Worm (Caenorhabditis elegans) whole organism, young adult: ENCODE data around the gene clec-84.

Experiments
- B0019.2 ChIP-seq: fragments of 200-800 bp; sonication (Bioruptor generic); conservative IDR thresholded peaks from 2 replicates; pipeline ENCODE4 v1.3.6; 2022; ENCODE audit warnings: missing genetic modification reagents, missing genetic modification characterization, missing compliant biosample characterization
- B0035.1 ChIP-seq: sonication (generic microtip); optimal IDR thresholded peaks from 2 replicates; lab custom pipeline; 2016; ENCODE audit warnings: missing genetic modification characterization, mild to moderate bottlenecking, missing compliant biosample characterization, missing genotype, missing genetic modification reagents
- B0336.3 ChIP-seq: fragments of 200-800 bp; sonication (Bioruptor generic); IDR thresholded peaks from 2 replicates; pipeline ENCODE4 v1.3.6; 2022; ENCODE audit warnings: missing genetic modification characterization, missing compliant biosample characterization
- C06A6.2 ChIP-seq: fragments of 200-800 bp; sonication (Bioruptor generic); conservative IDR thresholded peaks from 2 replicates; pipeline ENCODE4 v1.3.6; 2022; ENCODE audit warnings: missing genetic modification characterization, missing compliant biosample characterization
- F39B2.1 ChIP-seq: fragments of 200-800 bp; sonication (Bioruptor generic); IDR thresholded peaks from 2 replicates; pipeline ENCODE4 v1.3.6; 2022; ENCODE audit warnings: missing genetic modification reagents, missing genetic modification characterization, missing compliant biosample characterization
- F49E8.2 ChIP-seq: sonication (generic microtip); optimal IDR thresholded peaks from 3 replicates; lab custom pipeline; 2017; ENCODE audit warnings: missing genetic modification characterization, mild to moderate bottlenecking, missing compliant biosample characterization, antibody characterized with exemption, moderate library complexity; ENCODE audit not compliant: insufficient read depth
- K12H6.12 ChIP-seq: fragments of 200-800 bp; sonication (Bioruptor generic); optimal IDR thresholded peaks from 2 replicates; lab custom pipeline; 2018; ENCODE audit warnings: mild to moderate bottlenecking, missing genetic modification characterization, missing compliant biosample characterization
- Y79H2A.3 ChIP-seq: fragments of 200-800 bp; sonication (Bioruptor generic); conservative IDR thresholded peaks from 2 replicates; pipeline ENCODE4 v1.3.6; 2022; ENCODE audit warnings: missing genetic modification reagents, missing genetic modification characterization, missing compliant biosample characterization
- Y95B8A.8 ChIP-seq: fragments of 200-800 bp; sonication (Bioruptor generic); IDR thresholded peaks from 2 replicates; pipeline ENCODE4 v1.3.6; 2022; ENCODE audit warnings: missing genetic modification reagents, missing genetic modification characterization, missing compliant biosample characterization
- aptf-3 ChIP-seq: fragments of 200-800 bp; sonication (Bioruptor generic); IDR thresholded peaks from 2 replicates; pipeline ENCODE4 v1.3.6; 2022; ENCODE audit warnings: missing genetic modification characterization, missing compliant biosample characterization
- attf-5 ChIP-seq: fragments of 200-800 bp; sonication (Bioruptor generic); optimal IDR thresholded peaks from 2 replicates; lab custom pipeline; 2018; ENCODE audit warnings: mild to moderate bottlenecking, missing genetic modification characterization, missing compliant biosample characterization
- ccch-3 ChIP-seq: fragments of 200-800 bp; sonication (Bioruptor generic); optimal IDR thresholded peaks from 2 replicates; lab custom pipeline; 2018; ENCODE audit warnings: mild to moderate bottlenecking, missing genetic modification characterization, missing compliant biosample characterization
- cebp-2 ChIP-seq: fragments of 200-800 bp; sonication (Bioruptor generic); IDR thresholded peaks from 2 replicates; pipeline ENCODE4 v1.3.6; 2022; ENCODE audit warnings: missing genetic modification characterization, missing compliant biosample characterization
- ceh-79 ChIP-seq: sonication (generic microtip); optimal IDR thresholded peaks from 2 replicates; lab custom pipeline; 2017; ENCODE audit warnings: mild to moderate bottlenecking, missing genetic modification characterization, missing compliant biosample characterization
- dox-1 ChIP-seq: fragments of 200-800 bp; sonication (Bioruptor generic); IDR thresholded peaks from 2 replicates; pipeline ENCODE4 v1.3.6; 2022; ENCODE audit warnings: missing genetic modification reagents, missing genetic modification characterization, missing compliant biosample characterization
- egrh-3 ChIP-seq: fragments of 200-800 bp; sonication (Bioruptor generic); IDR thresholded peaks from 2 replicates; pipeline ENCODE4 v1.3.6; 2022; ENCODE audit warnings: missing genetic modification reagents, missing genetic modification characterization, missing compliant biosample characterization
- gei-17 ChIP-seq: fragments of 200-800 bp; sonication (Bioruptor generic); optimal IDR thresholded peaks from 2 replicates; lab custom pipeline; 2018; ENCODE audit warnings: mild to moderate bottlenecking, missing genetic modification characterization, missing compliant biosample characterization
- him-1 ChIP-seq: sonication (generic microtip); optimal IDR thresholded peaks from 2 replicates; lab custom pipeline; 2016; ENCODE audit warnings: missing genotype, missing genetic modification reagents, missing genetic modification characterization, missing compliant biosample characterization
- hlh-26 ChIP-seq: fragments of 200-800 bp; sonication (Bioruptor generic); conservative IDR thresholded peaks from 2 replicates; pipeline ENCODE4 v1.3.6; 2022; ENCODE audit warnings: missing genetic modification reagents, missing genetic modification characterization, missing compliant biosample characterization
- hmg-1.2 ChIP-seq: fragments of 200-800 bp; sonication (Bioruptor generic); IDR thresholded peaks from 2 replicates; pipeline ENCODE4 v1.3.6; 2022; ENCODE audit warnings: missing genetic modification reagents, missing genetic modification characterization, missing compliant biosample characterization
- lin-35 ChIP-seq, 3 experiments: fragments of 150-350 bp in 2 of 3; sonication (generic microtip) in 1 of 3; optimal IDR thresholded peaks; 2 replicates each; lab custom pipeline; 2014 to 2018; ENCODE audit warnings: missing biosample characterization in 3 of 3, missing genetic modification characterization in 3 of 3, missing genetic modification reagents in 3 of 3
- lin-40 ChIP-seq: sonication (generic microtip); optimal IDR thresholded peaks from 2 replicates; lab custom pipeline; 2016; ENCODE audit warnings: missing genetic modification characterization, mild to moderate bottlenecking, missing compliant biosample characterization, missing genotype, missing genetic modification reagents
- madf-10 ChIP-seq: sonication (generic microtip); optimal IDR thresholded peaks from 2 replicates; lab custom pipeline; 2016; ENCODE audit warnings: mild to moderate bottlenecking, missing genetic modification characterization, missing compliant biosample characterization
- mxl-1 ChIP-seq: sonication (generic microtip); optimal IDR thresholded peaks from 2 replicates; lab custom pipeline; 2016; ENCODE audit warnings: missing genetic modification characterization, missing compliant biosample characterization
- nhr-120 ChIP-seq: fragments of 200-800 bp; sonication (Bioruptor generic); IDR thresholded peaks from 2 replicates; pipeline ENCODE4 v1.3.6; 2022; ENCODE audit warnings: missing genetic modification characterization, missing compliant biosample characterization
- nhr-27 ChIP-seq: fragments of 200-800 bp; sonication (Bioruptor generic); optimal IDR thresholded peaks from 2 replicates; lab custom pipeline; 2018; ENCODE audit warnings: mild to moderate bottlenecking, missing genetic modification characterization, moderate library complexity, missing compliant biosample characterization
- nhr-80 ChIP-seq: sonication (generic microtip); optimal IDR thresholded peaks from 2 replicates; lab custom pipeline; 2016; ENCODE audit warnings: missing genetic modification characterization, missing compliant biosample characterization
- snpc-4 ChIP-seq, 5 experiments: fragments of 150-350 bp in 1 of 5; sonication (generic microtip) in 4 of 5; optimal IDR thresholded peaks; 2 replicates each; lab custom pipeline; 2014 to 2018; ENCODE audit warnings: missing genetic modification characterization in 5 of 5, missing biosample characterization in 3 of 5, antibody characterized with exemption in 2 of 5, mild to moderate bottlenecking in 2 of 5, missing compliant biosample characterization in 2 of 5, missing genotype in 2 of 5, moderate library complexity in 2 of 5, missing genetic modification reagents in 1 of 5
- sptf-2 ChIP-seq: fragments of 200-800 bp; sonication (Bioruptor generic); optimal IDR thresholded peaks from 2 replicates; lab custom pipeline; 2018; ENCODE audit warnings: mild to moderate bottlenecking, missing genetic modification characterization, missing compliant biosample characterization
- tbp1 ChIP-seq: fragments of 200-800 bp; sonication (Bioruptor generic); optimal IDR thresholded peaks from 2 replicates; lab custom pipeline; 2018; ENCODE audit warnings: mild to moderate bottlenecking, missing genetic modification characterization, missing compliant biosample characterization
- tlf-1 ChIP-seq: fragments of 200-800 bp; sonication (Bioruptor generic); optimal IDR thresholded peaks from 2 replicates; lab custom pipeline; 2018; ENCODE audit warnings: mild to moderate bottlenecking, missing genetic modification characterization, missing compliant biosample characterization
- unc-130 ChIP-seq: sonication (generic microtip); optimal IDR thresholded peaks from 2 replicates; lab custom pipeline; 2016; ENCODE audit warnings: missing genetic modification reagents, missing genetic modification characterization, missing compliant biosample characterization
- xnd-1 ChIP-seq: sonication (generic microtip); optimal IDR thresholded peaks from 2 replicates; lab custom pipeline; 2016; ENCODE audit warnings: missing genotype, missing genetic modification reagents, missing genetic modification characterization, missing compliant biosample characterization
- zfh-2 ChIP-seq: fragments of 200-800 bp; sonication (Bioruptor generic); conservative IDR thresholded peaks from 2 replicates; pipeline ENCODE4 v1.3.6; 2022; ENCODE audit warnings: missing genetic modification reagents, missing genetic modification characterization, missing compliant biosample characterization
- ztf-22 ChIP-seq: fragments of 200-800 bp; sonication (Bioruptor generic); optimal IDR thresholded peaks from 2 replicates; lab custom pipeline; 2018; ENCODE audit warnings: mild to moderate bottlenecking, missing genetic modification characterization, moderate library complexity, missing compliant biosample characterization
- ztf-25 ChIP-seq: fragments of 200-800 bp; sonication (Bioruptor generic); IDR thresholded peaks from 2 replicates; pipeline ENCODE4 v1.3.6; 2022; ENCODE audit warnings: missing genetic modification reagents, missing genetic modification characterization, missing compliant biosample characterization

The clec-84 gene

DNA sequence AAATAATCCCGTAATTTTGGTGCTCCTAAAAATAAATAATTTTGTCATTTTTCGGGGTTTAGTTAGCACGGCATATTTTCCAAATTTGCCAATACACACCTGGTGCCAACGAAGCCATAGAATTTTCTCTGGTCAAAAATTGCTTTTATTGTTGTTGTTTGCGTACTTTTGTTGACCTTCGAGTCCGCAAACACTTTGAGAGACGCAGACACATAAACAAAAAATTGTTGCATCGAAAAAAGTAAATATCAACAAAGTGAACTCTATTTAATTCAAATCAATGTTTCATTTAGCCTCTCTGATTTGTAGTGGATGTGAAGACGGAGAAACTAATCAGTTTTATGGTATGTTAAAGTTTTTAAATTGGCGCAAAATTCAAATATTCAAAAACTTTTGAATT lies 4.0 kb downstream of the clec-84 start, which contains the start of gene Y54G2A.40:
Y54G2A.40 (plus strand) TSS at position 213 of the 400 bp plus-strand sequence.
- TF ChIP-seq B0336.3 (GFP tag; lab: Robert Waterston, UW) (no peak), tlf-1 (GFP tag; lab: Kevin White, UChicago) (no peak), nhr-80 (tag; lab: Kevin White, UChicago) (peak; percentile 6), K12H6.12 (tag; lab: Kevin White, UChicago) (no peak), hlh-26 (no peak), hmg-1.2 (GFP tag; lab: Robert Waterston, UW) (peak; percentile 58), nhr-27 (no peak), ceh-79 (no peak), attf-5 (GFP tag; lab: Kevin White, UChicago) (peak; percentile 55)
- TF ChIP-seq, all 124 proteins: peak for 3

DNA sequence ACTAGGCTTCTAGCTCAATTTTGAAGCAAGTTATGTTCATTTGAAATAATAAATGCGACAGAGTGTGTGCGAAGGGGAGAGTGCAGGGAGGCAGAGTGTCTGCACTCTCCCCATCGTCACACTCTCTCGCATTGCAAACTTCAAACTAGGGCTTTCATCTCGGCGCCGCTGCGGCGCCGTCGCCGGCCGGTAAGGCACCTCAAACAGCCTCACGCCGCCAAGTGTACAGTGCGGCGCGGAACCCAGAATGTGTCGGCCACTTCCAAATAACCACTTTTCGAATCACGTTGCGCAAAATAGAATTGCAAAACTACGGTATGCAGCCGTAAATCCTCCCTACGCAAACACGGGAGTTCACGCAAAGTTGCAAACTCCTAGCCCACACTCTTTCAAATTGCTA lies 7.0 kb downstream of the clec-84 start:
- TF ChIP-seq zfh-2: peak; percentile 64
- TF ChIP-seq sptf-2 (GFP tag; lab: Kevin White, UChicago): no peak
- TF ChIP-seq snpc-4 (GFP tag; optimal IDR thresholded peaks at IDR 0.05; lab: Kevin White, UChicago): no peak
- TF ChIP-seq snpc-4 (tag; optimal IDR thresholded peaks at IDR 0.05; lab: Kevin White, UChicago): peak in 1 of 4 experiments; percentile 78
- no peak for TF ChIP-seq aptf-3 (GFP tag; lab: Robert Waterston, UW)
- TF ChIP-seq cebp-2 (GFP tag; lab: Robert Waterston, UW): 0 out of 2 replicates have a peak, but pooled peaks have one; percentile 26

DNA sequence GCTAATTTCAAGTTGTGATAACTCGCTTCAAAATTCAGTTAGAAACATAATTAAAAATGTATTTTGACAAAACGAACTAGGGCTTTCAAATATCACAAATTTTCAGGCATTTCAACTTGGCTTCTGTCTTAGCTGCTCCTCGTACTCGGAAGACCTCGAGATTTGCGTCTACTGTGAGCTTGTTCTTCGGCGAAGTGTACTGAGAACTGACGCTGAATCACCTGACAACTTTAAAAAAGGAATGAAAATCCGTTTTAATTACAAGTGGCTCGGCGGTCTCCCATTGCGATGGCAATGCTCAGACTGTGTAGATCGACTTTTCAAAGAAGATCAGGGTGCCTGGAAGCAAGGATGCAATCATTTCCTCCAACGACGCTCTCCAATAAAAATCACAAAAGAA lies 8.3 kb downstream of the clec-84 start, which contains the start of gene clec-85:
clec-85 (plus strand) TSS at position 301 of the 400 bp plus-strand sequence.
- TF ChIP-seq F49E8.2 (no peak), madf-10 (tag; lab: Kevin White, UChicago) (no peak)
- TF ChIP-seq, all 124 proteins: peak for 0

DNA sequence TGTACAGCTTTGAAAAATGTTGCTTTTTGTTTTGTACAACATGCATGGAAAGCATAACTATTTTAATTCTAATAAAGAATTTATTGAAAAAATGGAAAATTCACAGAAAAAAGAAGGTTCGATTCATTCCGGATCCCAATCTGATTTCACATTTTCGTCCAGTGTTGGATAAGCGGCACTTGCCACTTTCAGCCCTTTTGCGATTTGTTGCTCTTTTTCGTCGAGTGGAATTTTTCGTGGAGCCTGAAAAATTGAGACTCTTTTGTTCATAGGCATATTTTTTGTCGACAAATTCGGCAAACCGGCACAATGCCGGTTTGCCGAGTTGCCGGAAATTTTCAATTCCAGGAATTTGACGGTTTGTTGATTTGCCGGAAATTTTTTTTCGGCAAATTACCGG lies 9.4 kb downstream of the clec-84 start:
- no peak for TF ChIP-seq madf-10 (tag; lab: Kevin White, UChicago)
- TF ChIP-seq mxl-1 (tag; lab: Kevin White, UChicago): no peak
- TF ChIP-seq gei-17: no peak
- TF ChIP-seq him-1: no peak
- no peak for TF ChIP-seq nhr-120 (GFP tag; lab: Robert Waterston, UW)
- no peak for TF ChIP-seq C06A6.2 (GFP tag; lab: Robert Waterston, UW)
- TF ChIP-seq B0019.2: no peak
- TF ChIP-seq lin-35 (GFP tag; optimal IDR thresholded peaks at IDR 0.05; lab: Kevin White, UChicago): no peak
- no peak for TF ChIP-seq hmg-1.2 (GFP tag; lab: Robert Waterston, UW)
- TF ChIP-seq Y79H2A.3 (GFP tag; lab: Robert Waterston, UW): no peak
- TF ChIP-seq tbp1 (GFP tag; lab: Kevin White, UChicago): no peak
- no peak for TF ChIP-seq ztf-25 (GFP tag; lab: Robert Waterston, UW)
- TF ChIP-seq dox-1: no peak
- TF ChIP-seq ztf-22: no peak
- TF ChIP-seq F39B2.1 (GFP tag; lab: Robert Waterston, UW): no peak
- TF ChIP-seq xnd-1 (tag; lab: Kevin White, UChicago): no peak
- TF ChIP-seq attf-5 (GFP tag; lab: Kevin White, UChicago): no peak
- no peak for TF ChIP-seq B0035.1
- no peak for TF ChIP-seq ccch-3 (GFP tag; lab: Kevin White, UChicago)

DNA sequence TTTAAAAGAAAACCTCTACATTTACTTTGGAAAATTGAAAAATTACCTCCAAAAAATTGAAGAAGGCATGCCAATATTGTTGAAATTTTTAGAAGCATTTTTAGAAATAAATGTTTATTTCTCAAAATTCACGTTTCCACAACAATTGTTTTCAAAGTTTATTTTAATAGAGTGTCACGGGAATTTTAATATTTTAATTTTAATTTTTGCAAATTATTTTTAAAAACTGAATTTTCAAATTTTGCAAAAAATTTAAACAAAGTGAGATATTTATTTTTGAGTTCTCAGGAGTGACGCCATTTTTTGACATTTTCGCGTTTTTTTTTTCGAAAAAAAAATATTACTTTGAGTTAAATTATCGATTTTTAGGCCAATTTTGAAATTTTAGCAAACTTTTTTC lies 10.9 kb downstream of the clec-84 start, which contains the start of gene Y54G2A.49:
Y54G2A.49 (minus strand) TSS at position 101 of the 400 bp plus-strand sequence.
- TF ChIP-seq Y95B8A.8 (no peak), lin-40 (tag; lab: Kevin White, UChicago) (no peak), dox-1 (no peak), nhr-27 (no peak), egrh-3 (GFP tag; lab: Robert Waterston, UW) (no peak), F49E8.2 (no peak), nhr-80 (tag; lab: Kevin White, UChicago) (no peak), unc-130 (GFP tag; lab: Kevin White, UChicago) (no peak)
